Worm (Caenorhabditis elegans) whole organism, L2 larva: ENCODE measurements around the gene wapl-1.

ENCODE experiments used
- alr-1 ChIP-seq: fragments of 150-350 bp; optimal IDR thresholded peaks from 2 replicates; lab custom pipeline; 2014; ENCODE audit warnings: missing biosample characterization, missing genetic modification characterization
- blmp-1 ChIP-seq: sonication (generic microtip); optimal IDR thresholded peaks from 2 replicates; lab custom pipeline; 2017; ENCODE audit warnings: missing genetic modification characterization, mild to moderate bottlenecking, missing compliant biosample characterization, antibody characterized with exemption, moderate library complexity; ENCODE audit not compliant: insufficient read depth
- nhr-11 ChIP-seq: fragments of 150-350 bp; optimal IDR thresholded peaks from 2 replicates; lab custom pipeline; 2014; ENCODE audit warnings: missing biosample characterization, missing genetic modification characterization
- peb-1 ChIP-seq: fragments of 150-350 bp; optimal IDR thresholded peaks from 2 replicates; lab custom pipeline; 2014; ENCODE audit warnings: missing biosample characterization, missing genetic modification characterization
- unc-55 ChIP-seq: fragments of 150-350 bp; sonication (generic microtip); optimal IDR thresholded peaks from 3 replicates; lab custom pipeline; 2014; ENCODE audit warnings: missing biosample characterization, missing genetic modification reagents, missing genetic modification characterization
- unc-62 ChIP-seq: fragments of 150-350 bp; optimal IDR thresholded peaks from 2 replicates; lab custom pipeline; 2014; ENCODE audit warnings: missing biosample characterization, missing genetic modification reagents, missing genetic modification characterization
- zag-1 ChIP-seq: fragments of 150-350 bp; optimal IDR thresholded peaks from 2 replicates; lab custom pipeline; 2014; ENCODE audit warnings: missing biosample characterization, missing genetic modification characterization

DNA sequence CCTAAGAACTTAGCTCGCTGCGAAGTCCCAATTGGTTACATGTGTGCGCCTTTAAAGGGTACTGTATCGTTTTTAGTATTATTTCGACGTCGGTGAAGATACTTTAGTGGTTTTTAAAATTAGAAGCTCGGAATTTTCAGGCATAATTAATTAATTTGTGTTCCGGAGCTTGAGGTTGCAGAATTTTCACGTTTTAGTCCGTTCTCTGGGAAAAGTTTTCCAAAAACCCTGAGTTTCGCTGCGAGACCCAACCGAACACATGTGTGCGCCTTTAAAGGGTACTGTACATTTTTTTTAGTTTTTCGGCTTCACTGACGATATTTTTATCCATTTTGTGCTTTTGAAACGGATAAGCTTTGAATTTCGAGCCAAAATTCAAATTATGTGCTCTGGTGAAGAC lies 52.1 kb downstream of the wapl-1 start:
- no peak for TF ChIP-seq unc-55 (GFP tag; lab: Kevin White, UChicago)
- no peak for TF ChIP-seq blmp-1 (tag; lab: Kevin White, UChicago)
- no peak for TF ChIP-seq peb-1
- no peak for TF ChIP-seq unc-62 (GFP tag; lab: Kevin White, UChicago)
- TF ChIP-seq nhr-11, result no peak
- TF ChIP-seq alr-1 (tag; lab: Kevin White, UChicago), result no peak
- no peak for TF ChIP-seq zag-1 (tag; lab: Kevin White, UChicago)
